Fruit fly (Drosophila melanogaster) whole organism, adult: ENCODE data around the gene CG17292.

Experiments
- CG1620 ChIP-seq: fragments of 200-800 bp; sonication (Bioruptor generic); optimal IDR thresholded peaks from 2 replicates; lab custom pipeline; 2016; ENCODE audit warnings: missing biosample characterization, missing genetic modification characterization
- CG7101 ChIP-seq: fragments of 200-800 bp; sonication (Bioruptor generic); optimal IDR thresholded peaks from 2 replicates; lab custom pipeline; 2018; ENCODE audit warnings: missing biosample characterization, mild to moderate bottlenecking, missing genetic modification characterization, moderate library complexity
- Clk ChIP-seq: fragments of 200-800 bp; sonication (Bioruptor generic); optimal IDR thresholded peaks from 2 replicates; lab custom pipeline; 2017; ENCODE audit warnings: missing biosample characterization, missing genetic modification characterization
- bab1 ChIP-seq: fragments of 200-800 bp; sonication (Bioruptor generic); optimal IDR thresholded peaks from 3 replicates; lab custom pipeline; 2019; ENCODE audit warnings: missing biosample characterization, mild to moderate bottlenecking, missing genetic modification characterization, moderate library complexity
- kay ChIP-seq: fragments of 200-800 bp; sonication (Bioruptor generic); peaks from one replicate; lab custom pipeline; 2016; ENCODE audit warnings: missing biosample characterization, missing genetic modification characterization, borderline replicate concordance
- ovo ChIP-seq: fragments of 200-800 bp; sonication (Bioruptor generic); optimal IDR thresholded peaks from 2 replicates; lab custom pipeline; 2016; ENCODE audit warnings: missing biosample characterization, missing genetic modification characterization
- pad ChIP-seq: fragments of 200-800 bp; sonication (Bioruptor generic); optimal IDR thresholded peaks from 3 replicates; lab custom pipeline; 2017; ENCODE audit warnings: missing biosample characterization, missing genetic modification characterization, mild to moderate bottlenecking, moderate library complexity, missing genetic modification reagents
- tj ChIP-seq: fragments of 200-800 bp; sonication (Bioruptor generic); optimal IDR thresholded peaks from 3 replicates; lab custom pipeline; 2017; ENCODE audit warnings: missing biosample characterization, mild to moderate bottlenecking, missing genetic modification characterization, moderate library complexity
- toe ChIP-seq: fragments of 200-800 bp; sonication (Bioruptor generic); optimal IDR thresholded peaks from 2 replicates; lab custom pipeline; 2016; ENCODE audit warnings: missing biosample characterization, missing genetic modification characterization

DNA sequence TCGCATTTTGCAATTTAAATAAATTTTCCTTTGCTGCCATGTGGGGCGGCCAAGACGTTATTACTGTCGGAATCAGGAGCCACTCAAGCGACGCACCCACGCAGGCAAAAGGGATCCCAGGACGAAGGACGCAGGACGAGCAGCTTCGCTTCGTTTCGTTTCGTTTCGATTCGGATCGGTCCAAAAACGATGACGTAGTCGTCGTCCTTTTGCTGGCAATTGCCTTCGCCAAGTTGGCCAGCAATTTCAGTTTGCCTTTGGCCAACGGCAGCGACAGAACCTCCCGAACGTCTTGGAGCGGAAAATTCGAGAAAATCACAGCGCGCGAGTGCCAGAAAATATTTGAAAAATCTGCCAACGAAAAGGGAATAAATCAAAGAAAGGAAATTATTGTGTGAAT lies 32.2 kb upstream of the CG17292 start, which contains the start of gene witty:
- TF ChIP-seq ovo (GFP tag; lab: Kevin White, UChicago), result no peak
- TF ChIP-seq kay, result no peak
- TF ChIP-seq Clk (GFP tag; lab: Kevin White, UChicago), result no peak
- no peak for TF ChIP-seq CG7101 (tag; lab: Kevin White, UChicago)
- no peak for TF ChIP-seq tj (GFP tag; lab: Kevin White, UChicago)
- no peak for TF ChIP-seq pad
- TF ChIP-seq toe (GFP tag; lab: Kevin White, UChicago), result no peak
- no peak for TF ChIP-seq bab1 (GFP tag; lab: Kevin White, UChicago)
- no peak for TF ChIP-seq CG1620
